Worm (Caenorhabditis elegans) whole organism, mixed stage, embryonic: ENCODE results near the gene Y51H7C.8.

ENCODE experiments used
- M03D4.4 ChIP-seq: sonication (generic microtip); optimal IDR thresholded peaks from 2 replicates; lab custom pipeline; 2017; ENCODE audit warnings: mild to moderate bottlenecking, missing genetic modification characterization, missing compliant biosample characterization
- bed-3 ChIP-seq: fragments of 200-800 bp; sonication (Bioruptor generic); optimal IDR thresholded peaks from 3 replicates; lab custom pipeline; 2018; ENCODE audit warnings: mild to moderate bottlenecking, missing genetic modification characterization, moderate library complexity, missing compliant biosample characterization
- blmp-1 ChIP-seq: fragments of 150-350 bp; optimal IDR thresholded peaks from 2 replicates; lab custom pipeline; 2014; ENCODE audit warnings: missing biosample characterization, missing genetic modification characterization
- ceh-39 ChIP-seq: fragments of 150-350 bp; optimal IDR thresholded peaks from 2 replicates; lab custom pipeline; 2014; ENCODE audit warnings: missing biosample characterization, missing genetic modification characterization
- ceh-43 ChIP-seq: fragments of 200-800 bp; sonication (Bioruptor generic); optimal IDR thresholded peaks from 2 replicates; lab custom pipeline; 2018; ENCODE audit warnings: mild to moderate bottlenecking, missing genetic modification characterization, moderate library complexity, missing compliant biosample characterization
- ceh-83 ChIP-seq: fragments of 200-800 bp; sonication (Bioruptor generic); optimal IDR thresholded peaks from 2 replicates; lab custom pipeline; 2018; ENCODE audit warnings: mild to moderate bottlenecking, missing genetic modification characterization, missing compliant biosample characterization
- ces-1 ChIP-seq: fragments of 150-350 bp; optimal IDR thresholded peaks from 2 replicates; lab custom pipeline; 2014; ENCODE audit warnings: missing biosample characterization, missing genetic modification reagents, missing genetic modification characterization
- cnd-1 ChIP-seq: fragments of 200-800 bp; sonication (Bioruptor generic); optimal IDR thresholded peaks from 2 replicates; lab custom pipeline; 2018; ENCODE audit warnings: mild to moderate bottlenecking, missing genetic modification characterization, missing compliant biosample characterization
- drap-1 ChIP-seq: fragments of 200-800 bp; sonication (Bioruptor generic); optimal IDR thresholded peaks from 3 replicates; lab custom pipeline; 2018; ENCODE audit warnings: mild to moderate bottlenecking, missing genetic modification characterization, missing compliant biosample characterization
- elt-1 ChIP-seq: sonication (generic microtip); optimal IDR thresholded peaks from 2 replicates; lab custom pipeline; 2017; ENCODE audit warnings: missing genetic modification characterization, mild to moderate bottlenecking, missing compliant biosample characterization, antibody characterized with exemption, moderate library complexity, borderline replicate concordance; ENCODE audit not compliant: insufficient read depth
- elt-3 ChIP-seq: fragments of 150-350 bp; optimal IDR thresholded peaks from 2 replicates; lab custom pipeline; 2014; ENCODE audit warnings: missing biosample characterization, missing genetic modification characterization
- flh-1 ChIP-seq: fragments of 200-800 bp; sonication (Bioruptor generic); optimal IDR thresholded peaks from 2 replicates; lab custom pipeline; 2018; ENCODE audit warnings: mild to moderate bottlenecking, missing genetic modification characterization, moderate library complexity, missing compliant biosample characterization
- ham-2 ChIP-seq: fragments of 200-800 bp; sonication (Bioruptor generic); optimal IDR thresholded peaks from 2 replicates; lab custom pipeline; 2018; ENCODE audit warnings: mild to moderate bottlenecking, missing genetic modification characterization, missing compliant biosample characterization
- hlh-1 ChIP-seq: fragments of 150-350 bp; optimal IDR thresholded peaks from 2 replicates; lab custom pipeline; 2014; ENCODE audit warnings: missing biosample characterization, missing genetic modification reagents, missing genetic modification characterization
- lin-32 ChIP-seq: fragments of 200-800 bp; sonication (Bioruptor generic); optimal IDR thresholded peaks from 2 replicates; lab custom pipeline; 2018; ENCODE audit warnings: mild to moderate bottlenecking, missing genetic modification characterization, missing compliant biosample characterization
- lsy-2 ChIP-seq: fragments of 150-350 bp; optimal IDR thresholded peaks from 2 replicates; lab custom pipeline; 2014; ENCODE audit warnings: missing biosample characterization, missing genetic modification characterization
- mab-5 ChIP-seq: fragments of 150-350 bp; optimal IDR thresholded peaks from 2 replicates; lab custom pipeline; 2014; ENCODE audit warnings: missing biosample characterization, missing genetic modification characterization
- mep-1 ChIP-seq: fragments of 150-350 bp; optimal IDR thresholded peaks from 2 replicates; lab custom pipeline; 2017; ENCODE audit warnings: missing biosample characterization, missing genetic modification reagents, missing genetic modification characterization, inconsistent platforms
- mls-2 ChIP-seq: sonication (generic microtip); optimal IDR thresholded peaks from 2 replicates; lab custom pipeline; 2016; ENCODE audit warnings: mild to moderate bottlenecking, missing genetic modification characterization, moderate library complexity, missing compliant biosample characterization
- nhr-12 ChIP-seq: fragments of 150-350 bp; optimal IDR thresholded peaks from 2 replicates; lab custom pipeline; 2014; ENCODE audit warnings: missing biosample characterization, missing genetic modification characterization
- nhr-2 ChIP-seq: fragments of 150-350 bp; optimal IDR thresholded peaks from 2 replicates; lab custom pipeline; 2014; ENCODE audit warnings: missing biosample characterization, missing genetic modification characterization
- nhr-237 ChIP-seq: fragments of 150-350 bp; optimal IDR thresholded peaks from 2 replicates; lab custom pipeline; 2014; ENCODE audit warnings: missing biosample characterization, missing genetic modification characterization
- nhr-76 ChIP-seq: sonication (generic microtip); optimal IDR thresholded peaks from 2 replicates; lab custom pipeline; 2017; ENCODE audit warnings: missing biosample characterization, missing genetic modification characterization
- pha-4 ChIP-seq: fragments of 150-350 bp; optimal IDR thresholded peaks from 2 replicates; lab custom pipeline; 2018; ENCODE audit warnings: missing biosample characterization, missing genetic modification reagents, missing genetic modification characterization
- sem-2 ChIP-seq: fragments of 200-800 bp; sonication (Bioruptor generic); optimal IDR thresholded peaks from 2 replicates; lab custom pipeline; 2018; ENCODE audit warnings: mild to moderate bottlenecking, missing genetic modification characterization, missing compliant biosample characterization
- snpc-4 ChIP-seq: fragments of 150-350 bp; optimal IDR thresholded peaks from 2 replicates; lab custom pipeline; 2014; ENCODE audit warnings: missing biosample characterization, missing genetic modification characterization
- sptf-1 ChIP-seq: sonication (generic microtip); optimal IDR thresholded peaks from 2 replicates; lab custom pipeline; 2017; ENCODE audit warnings: mild to moderate bottlenecking, missing genetic modification characterization, moderate library complexity, missing compliant biosample characterization
- tbx-8 ChIP-seq: fragments of 200-800 bp; sonication (Bioruptor generic); optimal IDR thresholded peaks from 2 replicates; lab custom pipeline; 2018; ENCODE audit warnings: mild to moderate bottlenecking, missing genetic modification characterization, moderate library complexity, missing compliant biosample characterization
- unc-120 ChIP-seq: sonication (generic microtip); optimal IDR thresholded peaks from 2 replicates; lab custom pipeline; 2017; ENCODE audit warnings: missing genetic modification characterization, missing compliant biosample characterization; ENCODE audit not compliant: poor library complexity, severe bottlenecking
- unc-39 ChIP-seq: fragments of 150-350 bp; optimal IDR thresholded peaks from 2 replicates; lab custom pipeline; 2014; ENCODE audit warnings: missing biosample characterization, missing genetic modification characterization
- unc-62 ChIP-seq: fragments of 150-350 bp; optimal IDR thresholded peaks from 2 replicates; lab custom pipeline; 2014; ENCODE audit warnings: missing biosample characterization, missing genetic modification reagents, missing genetic modification characterization
- zip-8 ChIP-seq: fragments of 150-350 bp; optimal IDR thresholded peaks from 2 replicates; lab custom pipeline; 2014; ENCODE audit warnings: missing biosample characterization, missing genetic modification characterization
- ztf-11 ChIP-seq: fragments of 150-350 bp; optimal IDR thresholded peaks from 2 replicates; lab custom pipeline; 2014; ENCODE audit warnings: missing biosample characterization, missing genetic modification characterization

Y51H7C.8 gene

DNA sequence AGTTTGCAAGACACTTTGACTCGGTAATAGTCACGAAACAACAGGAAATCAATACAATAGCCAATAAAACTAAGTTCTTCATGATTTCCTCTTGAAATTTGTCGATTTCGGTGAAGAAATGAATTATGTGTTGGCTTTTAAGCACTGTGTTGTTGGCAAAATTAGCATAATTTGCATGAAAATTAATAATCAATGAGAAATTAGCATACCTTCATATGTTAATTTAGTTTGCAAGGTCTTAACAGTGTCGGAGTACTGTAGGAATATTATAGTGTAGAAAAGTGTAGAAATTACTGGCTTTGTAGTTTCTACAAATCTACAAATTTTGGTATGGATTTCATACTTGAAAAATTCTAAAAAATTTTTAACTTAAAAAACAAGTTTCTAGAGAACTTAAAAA lies 20.0 kb upstream of the Y51H7C.8 start, which contains the start of gene F54D12.9:
Gene F54D12.9, minus strand, starts transcription at position 101 of the 400 bp plus-strand sequence.
- no peak for TF ChIP-seq nhr-237 (tag; lab: Kevin White, UChicago)
- TF ChIP-seq hlh-1 (tag; lab: Kevin White, UChicago), result no peak
- TF ChIP-seq unc-39 (tag; lab: Kevin White, UChicago), result no peak
- TF ChIP-seq nhr-12 (tag; lab: Kevin White, UChicago), result no peak
- TF ChIP-seq blmp-1, result peak; percentile 5
- TF ChIP-seq mab-5, result no peak

DNA sequence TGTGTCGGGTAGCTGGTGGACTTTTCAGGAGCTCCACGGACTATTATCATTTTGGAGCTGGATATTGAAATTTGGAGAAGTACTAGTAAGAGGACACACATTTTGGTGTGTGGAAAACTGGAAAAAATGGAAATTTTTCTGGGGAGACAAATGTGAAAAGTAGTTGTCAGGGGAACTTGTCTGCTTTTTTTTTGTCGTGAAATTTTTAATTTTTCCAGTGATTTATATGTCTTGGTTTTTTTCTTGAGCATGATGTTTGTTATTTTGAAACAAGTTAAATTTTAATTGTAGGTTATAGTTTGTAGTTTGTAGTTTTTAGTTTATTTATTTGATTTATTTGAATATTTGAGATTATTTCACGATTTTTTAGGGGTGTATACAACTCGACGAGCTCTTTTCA lies 16.3 kb upstream of the Y51H7C.8 start, which contains the start of gene F54D12.7:
Gene F54D12.7, minus strand, starts transcription at position 101 of the 400 bp plus-strand sequence.
- TF ChIP-seq mep-1 (tag; lab: Kevin White, UChicago) (no peak), mls-2 (tag; lab: Kevin White, UChicago) (no peak), ceh-39 (no peak), nhr-2 (tag; lab: Kevin White, UChicago) (no peak), ceh-43 (GFP tag; lab: Kevin White, UChicago) (no peak), zip-8 (tag; lab: Kevin White, UChicago) (no peak), lsy-2 (tag; lab: Kevin White, UChicago) (no peak), unc-120 (no peak), bed-3 (no peak), nhr-237 (tag; lab: Kevin White, UChicago) (no peak), sptf-1 (tag; lab: Kevin White, UChicago) (no peak), ztf-11 (tag; lab: Kevin White, UChicago) (no peak), lin-32 (no peak), M03D4.4 (no peak), unc-39 (tag; lab: Kevin White, UChicago) (no peak), blmp-1 (no peak), unc-62 (GFP tag; lab: Kevin White, UChicago) (no peak), pha-4 (tag; lab: Kevin White, UChicago) (no peak)
- TF ChIP-seq, all 35 proteins: peak for 0

DNA sequence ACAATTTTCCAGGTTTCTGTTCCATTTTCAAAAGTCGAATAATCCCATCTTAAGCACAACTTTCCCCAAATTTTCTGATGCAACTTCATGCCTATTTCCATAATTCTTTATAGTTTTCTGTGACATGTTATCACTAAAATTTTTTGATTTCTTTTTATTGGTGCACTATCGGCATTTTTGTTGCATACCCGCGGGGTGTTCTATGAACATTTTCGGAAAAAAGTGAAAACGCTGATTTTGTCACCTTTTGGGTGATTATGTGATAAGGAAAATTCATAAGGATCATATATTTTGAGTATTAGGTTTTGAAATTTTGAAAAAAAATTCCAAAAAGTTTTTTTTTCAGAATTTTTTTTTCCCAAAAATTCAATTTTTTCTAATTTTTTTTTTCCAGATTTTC lies 15.1 kb upstream of the Y51H7C.8 start, which contains the start of gene aat-7:
Gene aat-7, plus strand, starts transcription at position 393 of the 400 bp plus-strand sequence.
- TF ChIP-seq unc-39 (tag; lab: Kevin White, UChicago) (no peak), ceh-43 (GFP tag; lab: Kevin White, UChicago) (no peak), drap-1 (no peak), lsy-2 (tag; lab: Kevin White, UChicago) (no peak), nhr-76 (no peak), mep-1 (tag; lab: Kevin White, UChicago) (no peak), nhr-237 (tag; lab: Kevin White, UChicago) (no peak), ham-2 (no peak), elt-3 (no peak), sem-2 (no peak), tbx-8 (GFP tag; lab: Kevin White, UChicago) (no peak), pha-4 (tag; lab: Kevin White, UChicago) (no peak), mls-2 (tag; lab: Kevin White, UChicago) (no peak), sptf-1 (tag; lab: Kevin White, UChicago) (no peak)

DNA sequence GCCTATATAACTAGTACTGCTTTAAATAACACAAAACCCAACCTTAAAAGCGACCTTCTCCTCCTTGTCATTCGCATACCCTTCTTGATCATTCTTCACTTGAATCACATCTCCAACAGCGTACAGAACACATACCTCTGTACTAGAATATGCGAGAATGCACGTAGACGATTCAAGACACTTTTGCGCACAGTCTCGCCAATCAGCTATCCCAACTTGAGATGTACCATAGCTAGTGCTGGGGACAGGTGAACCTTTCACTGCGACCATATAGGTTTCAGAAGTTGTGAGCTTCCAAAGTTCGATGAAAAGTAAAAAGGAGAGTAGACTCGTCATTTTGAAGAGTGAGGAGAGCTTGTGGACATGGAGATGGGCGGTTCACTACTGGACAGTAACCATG lies 3.9 kb upstream of the Y51H7C.8 start, which contains the start of gene F54D12.8:
Gene F54D12.8, minus strand, starts transcription at position 336 of the 400 bp plus-strand sequence.
- no peak for TF ChIP-seq tbx-8 (GFP tag; lab: Kevin White, UChicago)
- no peak for TF ChIP-seq nhr-76
- no peak for TF ChIP-seq drap-1
- no peak for TF ChIP-seq flh-1
- TF ChIP-seq lsy-2 (tag; lab: Kevin White, UChicago), result no peak
- TF ChIP-seq zip-8 (tag; lab: Kevin White, UChicago), result no peak
- no peak for TF ChIP-seq mls-2 (tag; lab: Kevin White, UChicago)
- no peak for TF ChIP-seq ceh-83 (GFP tag; lab: Kevin White, UChicago)
- TF ChIP-seq elt-1 (tag; lab: Kevin White, UChicago), result no peak
- no peak for TF ChIP-seq sptf-1 (tag; lab: Kevin White, UChicago)
- TF ChIP-seq, all 35 proteins: peak for 0

DNA sequence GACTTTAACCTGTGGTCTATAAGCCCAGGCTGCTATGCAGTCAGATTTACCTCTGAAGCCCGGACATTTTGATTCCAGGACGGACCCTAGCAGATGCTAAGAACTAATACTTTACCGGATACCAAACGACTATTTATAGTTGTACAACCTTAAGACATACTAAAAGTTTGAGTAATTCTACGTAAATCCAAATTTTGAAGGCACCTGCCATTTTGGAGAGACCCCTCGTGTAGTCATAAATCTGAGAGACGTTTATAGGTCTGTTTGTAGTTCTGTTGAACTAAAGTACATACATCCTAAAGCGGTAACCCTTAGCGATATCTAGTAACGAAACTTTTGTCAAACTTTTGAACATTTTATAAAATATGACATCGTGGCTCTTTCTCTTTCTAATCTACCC lies 3.2 kb upstream of the Y51H7C.8 start, which contains the start of gene F54D12.2:
Gene F54D12.2, plus strand, starts transcription at position 301 of the 400 bp plus-strand sequence.
- TF ChIP-seq elt-1 (tag; lab: Kevin White, UChicago), result no peak
- TF ChIP-seq lin-32, result no peak
- TF ChIP-seq nhr-237 (tag; lab: Kevin White, UChicago), result no peak
- TF ChIP-seq snpc-4 (tag; lab: Kevin White, UChicago), result no peak
- TF ChIP-seq mab-5, result no peak
- no peak for TF ChIP-seq mls-2 (tag; lab: Kevin White, UChicago)
- TF ChIP-seq ces-1 (GFP tag; lab: Kevin White, UChicago), result no peak
- TF ChIP-seq drap-1, result no peak
- TF ChIP-seq ceh-43 (GFP tag; lab: Kevin White, UChicago), result no peak
- TF ChIP-seq cnd-1 (tag; lab: Kevin White, UChicago), result no peak
- TF ChIP-seq zip-8 (tag; lab: Kevin White, UChicago), result no peak
- TF ChIP-seq lsy-2 (tag; lab: Kevin White, UChicago), result no peak
- no peak for TF ChIP-seq nhr-76
- TF ChIP-seq bed-3, result no peak
- no peak for TF ChIP-seq unc-62 (GFP tag; lab: Kevin White, UChicago)
- no peak for TF ChIP-seq nhr-12 (tag; lab: Kevin White, UChicago)
- no peak for TF ChIP-seq mep-1 (tag; lab: Kevin White, UChicago)
- TF ChIP-seq sptf-1 (tag; lab: Kevin White, UChicago), result no peak
- TF ChIP-seq tbx-8 (GFP tag; lab: Kevin White, UChicago), result no peak
- TF ChIP-seq, all 35 proteins: peak for 0
